Fruit fly (Drosophila melanogaster) whole organism, prepupa: Measurements from ENCODE around the gene CG11550.

Source experiments
- Blimp-1 ChIP-seq: fragments of 200-800 bp; sonication (Bioruptor generic); optimal IDR thresholded peaks from 3 replicates; lab custom pipeline; 2017; ENCODE audit warnings: missing biosample characterization, missing genetic modification characterization, mild to moderate bottlenecking, moderate library complexity, missing genetic modification reagents
- CG11902 ChIP-seq: fragments of 200-800 bp; sonication (Bioruptor generic); optimal IDR thresholded peaks from 3 replicates; lab custom pipeline; 2016; ENCODE audit warnings: missing biosample characterization, missing genetic modification characterization
- CG3032 ChIP-seq: fragments of 200-800 bp; optimal IDR thresholded peaks from 2 replicates; lab custom pipeline; 2019; ENCODE audit warnings: missing biosample characterization, mild to moderate bottlenecking, missing genetic modification characterization, moderate library complexity
- CG8119 ChIP-seq: fragments of 200-800 bp; sonication (Bioruptor generic); IDR thresholded peaks from 3 replicates; pipeline ENCODE4 v1.3.6; 2022; ENCODE audit warnings: missing biosample characterization, missing genetic modification characterization
- Eip78C ChIP-seq: fragments of 200-800 bp; sonication (Bioruptor generic); peaks from one replicate; lab custom pipeline; 2016; ENCODE audit warnings: missing biosample characterization, missing genetic modification characterization
- Eip93F ChIP-seq: fragments of 200-800 bp; sonication (Bioruptor generic); optimal IDR thresholded peaks from 2 replicates; lab custom pipeline; 2016; ENCODE audit warnings: missing biosample characterization, mild to moderate bottlenecking, missing genetic modification characterization
- Gug ChIP-seq: fragments of 200-800 bp; sonication (Bioruptor generic); IDR thresholded peaks from 2 replicates; pipeline ENCODE4 v1.3.6; 2022; ENCODE audit warnings: missing biosample characterization, missing genetic modification characterization
- Lpt ChIP-seq: fragments of 200-800 bp; sonication (Bioruptor generic); optimal IDR thresholded peaks from 3 replicates; lab custom pipeline; 2016; ENCODE audit warnings: missing biosample characterization, missing genetic modification characterization
- Smox ChIP-seq: fragments of 200-800 bp; sonication (Bioruptor generic); optimal IDR thresholded peaks from 3 replicates; lab custom pipeline; 2016; ENCODE audit warnings: missing biosample characterization, missing genetic modification characterization
- salr ChIP-seq, 2 experiments: fragments of 200-800 bp; sonication (Bioruptor generic); optimal IDR thresholded peaks; 3 replicates each; lab custom pipeline; 2016 to 2018; ENCODE audit warnings: missing biosample characterization in 2 of 2, missing genetic modification characterization in 2 of 2, mild to moderate bottlenecking in 1 of 2
- topi ChIP-seq: fragments of 200-800 bp; sonication (Bioruptor generic); optimal IDR thresholded peaks from 3 replicates; lab custom pipeline; 2016; ENCODE audit warnings: missing biosample characterization, missing genetic modification characterization

- TF ChIP-seq Blimp-1 (GFP tag; lab: Kevin White, UChicago) (no peak), salr (GFP tag; optimal IDR thresholded peaks at IDR 0.05; lab: Kevin White, UChicago) (no peak), Smox (GFP tag; lab: Kevin White, UChicago) (no peak), topi (GFP tag; lab: Kevin White, UChicago) (no peak), Lpt (GFP tag; lab: Kevin White, UChicago) (no peak), CG8119 (GFP tag; lab: Robert Waterston, UW) (no peak), CG3032 (tag; lab: Kevin White, UChicago) (no peak), Eip93F (no peak), Eip78C (GFP tag; lab: Kevin White, UChicago) (no peak), Gug (no peak), CG11902 (GFP tag; lab: Kevin White, UChicago) (no peak)
These were observed 40.4 kb upstream of the CG11550 start for dm6 chr3R:31720112-31720511.
